Fruit fly (Drosophila melanogaster): Measurements from ENCODE around the gene BobA.

BobA gene

DNA sequence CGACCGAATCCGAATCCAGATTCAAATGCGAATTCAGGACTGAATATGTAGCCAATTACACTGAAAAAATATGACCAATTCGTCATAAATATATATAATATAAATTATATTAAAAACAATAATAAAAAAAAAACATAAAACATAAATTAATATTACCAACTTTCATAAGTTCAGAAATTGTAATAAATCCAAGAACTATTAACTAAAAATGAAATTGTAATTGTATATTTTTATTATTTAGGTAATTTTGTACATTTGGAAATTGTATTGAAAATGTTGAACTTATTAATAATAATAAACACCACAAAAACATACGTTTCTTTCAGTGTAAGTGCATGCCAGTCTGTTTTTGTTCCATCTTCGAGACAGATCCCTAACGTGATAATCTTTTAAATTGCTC is 15.1 kb upstream of the BobA start (continued):
- TF ChIP-seq CG30431 (GFP tag; optimal IDR thresholded peaks at IDR 0.05) (no peak), CG12219 (GFP tag; optimal IDR thresholded peaks at IDR 0.05) (no peak), maf-S (GFP tag; optimal IDR thresholded peaks at IDR 0.05) (no peak), Gsc (GFP tag; IDR thresholded peaks at IDR 0.05) (no peak), Meics (GFP tag; optimal IDR thresholded peaks at IDR 0.05) (no peak), Dbx (GFP tag; IDR thresholded peaks at IDR 0.05) (no peak), ind (GFP tag; optimal IDR thresholded peaks at IDR 0.05) (no peak), CG31365 (tag; optimal IDR thresholded peaks at IDR 0.05) (no peak), repo (GFP tag; optimal IDR thresholded peaks at IDR 0.05) (no peak), hkb (optimal IDR thresholded peaks at IDR 0.05) (no peak), hkb (GFP tag; IDR thresholded peaks at IDR 0.05) (no peak), gcm (GFP tag; optimal IDR thresholded peaks at IDR 0.05) (peak; percentile 44), zf30C (GFP tag; optimal IDR thresholded peaks at IDR 0.05) (peak; percentile 78), Bteb2 (GFP tag; optimal IDR thresholded peaks at IDR 0.05) (no peak), NFAT (GFP tag; IDR thresholded peaks at IDR 0.05) (no peak), Dek (tag; optimal IDR thresholded peaks at IDR 0.05) (no peak), sqz (GFP tag; optimal IDR thresholded peaks at IDR 0.05) (no peak), gsb-n (tag; optimal IDR thresholded peaks at IDR 0.05) (peak; percentile 68), CG1602 (GFP tag; optimal IDR thresholded peaks at IDR 0.05) (peak; percentile 29), pros (GFP tag; optimal IDR thresholded peaks at IDR 0.05) (no peak), pfk (GFP tag; optimal IDR thresholded peaks at IDR 0.05) (no peak), kay (GFP tag; optimal IDR thresholded peaks at IDR 0.05) (no peak), CG12942 (GFP tag; optimal IDR thresholded peaks at IDR 0.05) (no peak), prd (optimal IDR thresholded peaks at IDR 0.05) (no peak), prd (GFP tag; IDR thresholded peaks at IDR 0.05) (peak; percentile 76), CG12769 (tag; optimal IDR thresholded peaks at IDR 0.05) (no peak), dmrt11E (tag; optimal IDR thresholded peaks at IDR 0.05) (peak; percentile 92), Rfx (GFP tag; IDR thresholded peaks at IDR 0.05) (no peak), oc (tag; optimal IDR thresholded peaks at IDR 0.05) (no peak), CG11456 (GFP tag; IDR thresholded peaks at IDR 0.05) (no peak), dm (GFP tag; optimal IDR thresholded peaks at IDR 0.05) (no peak), CG11085 (GFP tag; IDR thresholded peaks at IDR 0.05) (no peak), corto (GFP tag; optimal IDR thresholded peaks at IDR 0.05) (no peak), bigmax (GFP tag; optimal IDR thresholded peaks at IDR 0.05) (no peak), CG5180 (GFP tag; optimal IDR thresholded peaks at IDR 0.05) (no peak), CG15073 (GFP tag; optimal IDR thresholded peaks at IDR 0.05) (no peak), Atf-2 (GFP tag; optimal IDR thresholded peaks at IDR 0.05) (no peak), CG15269 (tag; optimal IDR thresholded peaks at IDR 0.05) (no peak), CoRest (tag; optimal IDR thresholded peaks at IDR 0.05) (peak; percentile 35), jumu (GFP tag; optimal IDR thresholded peaks at IDR 0.05) (no peak), slbo (GFP tag; IDR thresholded peaks at IDR 0.05) (no peak), zfh2 (GFP tag; optimal IDR thresholded peaks at IDR 0.05) (no peak), CG34376 (GFP tag; optimal IDR thresholded peaks at IDR 0.05) (no peak), CG17359 (tag; optimal IDR thresholded peaks at IDR 0.05) (no peak), wor (GFP tag; IDR thresholded peaks at IDR 0.05) (no peak), CG12236 (GFP tag; optimal IDR thresholded peaks at IDR 0.05) (no peak), al (GFP tag; IDR thresholded peaks at IDR 0.05) (no peak), CG42726 (GFP tag; IDR thresholded peaks at IDR 0.05; ENCODE audit: partially characterized antibody) (no peak), Doc3 (GFP tag; IDR thresholded peaks at IDR 0.05; ENCODE audit: partially characterized antibody) (no peak), CG11696 (GFP tag; IDR thresholded peaks at IDR 0.05) (no peak), aop (GFP tag; IDR thresholded peaks at IDR 0.05) (no peak), ash1 (GFP tag; optimal IDR thresholded peaks at IDR 0.05) (no peak), tio (GFP tag; optimal IDR thresholded peaks at IDR 0.05) (no peak)
